Comparison of ENCODE assay signal across 3 worm cellular contexts in the genomic region with DNA sequence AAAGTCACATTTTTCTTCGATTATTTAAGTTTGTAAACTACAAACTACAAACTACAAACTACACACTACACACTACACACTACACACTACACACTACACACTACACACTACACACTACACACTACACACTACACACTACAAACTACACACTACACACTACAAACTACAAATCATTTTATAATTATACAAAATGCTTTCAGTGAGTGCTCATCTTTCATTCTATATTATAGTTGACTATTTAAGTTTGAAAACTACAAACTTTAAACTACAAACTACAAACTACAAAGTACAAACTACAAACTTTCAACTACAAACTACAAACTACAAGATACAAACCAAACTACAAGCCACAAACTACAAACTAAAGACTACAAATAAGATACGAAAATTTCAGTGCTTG.
A peak's percentile ranks its signal among the peaks of the same experiment; 100 is the strongest.
TF ChIP-seq lines count a peak whose summit lies in the region.

No protein-coding gene starts in this region.

TF ChIP-seq in whole organism, L1 larva, 84 proteins besides CTCF, POLR2A, EP300 and RAD21:
- TF ChIP-seq zag-1 (tag; optimal IDR thresholded peaks at IDR 0.05; lab: Kevin White, UChicago), result no peak
- no peak for TF ChIP-seq hpl-2 (GFP tag; optimal IDR thresholded peaks at IDR 0.05; lab: Kevin White, UChicago)
- TF ChIP-seq nhr-12 (tag; optimal IDR thresholded peaks at IDR 0.05; lab: Kevin White, UChicago), result peak; percentile 53
- no peak for TF ChIP-seq F16B12.6 (tag; optimal IDR thresholded peaks at IDR 0.05; lab: Kevin White, UChicago)
- no peak for TF ChIP-seq sox-4 (tag; optimal IDR thresholded peaks at IDR 0.05; lab: Kevin White, UChicago)
- TF ChIP-seq ztf-4 (tag; optimal IDR thresholded peaks at IDR 0.05; lab: Kevin White, UChicago), result no peak
- no peak for TF ChIP-seq C16A3.4 (tag; optimal IDR thresholded peaks at IDR 0.05; lab: Kevin White, UChicago)
- TF ChIP-seq egl-27 (tag; optimal IDR thresholded peaks at IDR 0.05; lab: Kevin White, UChicago), result no peak
- no peak for TF ChIP-seq nhr-47 (tag; optimal IDR thresholded peaks at IDR 0.05; lab: Kevin White, UChicago)
- TF ChIP-seq mef-2 (tag; optimal IDR thresholded peaks at IDR 0.05; lab: Kevin White, UChicago), result no peak
- no peak for TF ChIP-seq grh-1 (GFP tag; IDR thresholded peaks at IDR 0.05; lab: Robert Waterston, UW)
- TF ChIP-seq swsn-7 (tag; optimal IDR thresholded peaks at IDR 0.05; lab: Kevin White, UChicago), result no peak
- no peak for TF ChIP-seq sup-37 (GFP tag; optimal IDR thresholded peaks at IDR 0.05; lab: Kevin White, UChicago)
- TF ChIP-seq nhr-28 (tag; optimal IDR thresholded peaks at IDR 0.05; lab: Kevin White, UChicago), result peak; percentile 24
- TF ChIP-seq ceh-63 (GFP tag; optimal IDR thresholded peaks at IDR 0.05; lab: Kevin White, UChicago), result no peak
- TF ChIP-seq nhr-84 (tag; optimal IDR thresholded peaks at IDR 0.05; lab: Kevin White, UChicago), result no peak
- TF ChIP-seq unc-130 (tag; optimal IDR thresholded peaks at IDR 0.05; lab: Kevin White, UChicago), result no peak
TF ChIP-seq in whole organism, L1 larva: peak in this region for 2.

TF ChIP-seq in whole organism, L4 larva, 104 proteins besides CTCF, POLR2A, EP300 and RAD21:
- TF ChIP-seq lir-3 (tag; optimal IDR thresholded peaks at IDR 0.05; lab: Kevin White, UChicago) (no peak), Y105C5A.15 (GFP tag; IDR thresholded peaks at IDR 0.05; lab: Robert Waterston, UW) (no peak), mep-1 (tag; optimal IDR thresholded peaks at IDR 0.05; lab: Kevin White, UChicago) (peak; percentile 10), ztf-7 (tag; optimal IDR thresholded peaks at IDR 0.05; lab: Kevin White, UChicago) (no peak), mdl-1 (tag; optimal IDR thresholded peaks at IDR 0.05; lab: Kevin White, UChicago) (no peak), attf-4 (tag; optimal IDR thresholded peaks at IDR 0.05; lab: Kevin White, UChicago) (no peak), ceh-20 (GFP tag; IDR thresholded peaks at IDR 0.05; lab: Robert Waterston, UW) (no peak), dmd-6 (GFP tag; IDR thresholded peaks at IDR 0.05; lab: Robert Waterston, UW) (no peak), F44E2.7 (GFP tag; IDR thresholded peaks at IDR 0.05; lab: Robert Waterston, UW) (no peak), nhr-41 (GFP tag; IDR thresholded peaks at IDR 0.05; lab: Robert Waterston, UW) (no peak), unc-39 (tag; optimal IDR thresholded peaks at IDR 0.05; lab: Kevin White, UChicago) (no peak), nhr-77 (tag; optimal IDR thresholded peaks at IDR 0.05; lab: Kevin White, UChicago) (peak; percentile 55), ces-1 (GFP tag; optimal IDR thresholded peaks at IDR 0.05; lab: Kevin White, UChicago) (no peak), lin-13 (GFP tag; optimal IDR thresholded peaks at IDR 0.05; lab: Kevin White, UChicago) (peak; percentile 76), nhr-10 (tag; optimal IDR thresholded peaks at IDR 0.05; lab: Kevin White, UChicago) (no peak), set-16 (GFP tag; IDR thresholded peaks at IDR 0.05; lab: Robert Waterston, UW) (no peak), nhr-28 (tag; optimal IDR thresholded peaks at IDR 0.05; lab: Kevin White, UChicago) (peak; percentile 100), php-3 (GFP tag; IDR thresholded peaks at IDR 0.05; lab: Robert Waterston, UW) (no peak), spr-1 (tag; optimal IDR thresholded peaks at IDR 0.05; lab: Kevin White, UChicago) (no peak)

TF ChIP-seq in whole organism, late embryonic, 69 proteins besides CTCF, POLR2A, EP300 and RAD21:
- TF ChIP-seq ceh-30 (tag; optimal IDR thresholded peaks at IDR 0.05; lab: Kevin White, UChicago) (peak; percentile 99), F13H6.1 (tag; optimal IDR thresholded peaks at IDR 0.05; lab: Kevin White, UChicago) (no peak)

Comparison
In these comparisons a context has a peak if more than half of its experiments do, and no peak if none do; other contexts are left out.
1. Of the 29 proteins assayed by ChIP-seq in both whole organism, L4 larva and whole organism, L1 larva: peak only in whole organism, L4 larva: lin-13, mep-1 and nhr-77; only in whole organism, L1 larva: none; in both: nhr-28; in neither: 25.